Fruit fly (Drosophila melanogaster) whole organism, embryonic: Measurements from ENCODE around the gene CG12608.

Source experiments
- CG12155 ChIP-seq: fragments of 200-800 bp; sonication (Bioruptor generic); optimal IDR thresholded peaks from 3 replicates; lab custom pipeline; 2016; ENCODE audit warnings: missing biosample characterization, missing genetic modification characterization
- CG14667 ChIP-seq: fragments of 200-800 bp; sonication (Bioruptor generic); IDR thresholded peaks from 2 replicates; pipeline ENCODE4 v1.3.6; 2022; ENCODE audit warnings: missing biosample characterization, missing genetic modification characterization
- Stat92E ChIP-seq, 3 experiments: fragments of >200 bp in 2 of 3; fragments of 200-800 bp in 1 of 3; sonication (Bioruptor generic) in 1 of 3; optimal IDR thresholded peaks; 2 replicates each; lab custom pipeline; 2017 to 2019; ENCODE audit warnings: missing biosample characterization in 3 of 3, missing genetic modification characterization in 3 of 3, mild to moderate bottlenecking in 1 of 3, moderate library complexity in 1 of 3
- pfk ChIP-seq: fragments of 200-800 bp; sonication (Bioruptor generic); optimal IDR thresholded peaks from 2 replicates; lab custom pipeline; 2018; ENCODE audit warnings: missing biosample characterization, mild to moderate bottlenecking, missing genetic modification characterization, moderate library complexity
- twi ChIP-seq: fragments of 200-800 bp; optimal IDR thresholded peaks from 2 replicates; lab custom pipeline; 2019; ENCODE audit warnings: missing biosample characterization, mild to moderate bottlenecking, missing genetic modification characterization, moderate library complexity

- TF ChIP-seq twi (no peak), CG12155 (no peak), CG14667 (GFP tag; lab: Robert Waterston, UW) (no peak), Stat92E (GFP tag; optimal IDR thresholded peaks at IDR 0.05; lab: Kevin White, UChicago) (no peak), pfk (no peak)
These were observed 43.2 kb downstream of the CG12608 start for dm6 chrX:15301175-15301574.
